Worm (Caenorhabditis elegans) whole organism, L3 larva: ENCODE measurements around the gene ltd-1.

Experiments used
- ZK546.5 ChIP-seq: sonication (generic microtip); optimal IDR thresholded peaks from 2 replicates; lab custom pipeline; 2017; ENCODE audit warnings: missing biosample characterization, missing genetic modification characterization
- aly-2 ChIP-seq: fragments of 150-350 bp; optimal IDR thresholded peaks from 2 replicates; lab custom pipeline; 2014; ENCODE audit warnings: missing biosample characterization, missing genetic modification characterization
- ama-1 ChIP-seq: fragments of 150-350 bp; optimal IDR thresholded peaks from 2 replicates; lab custom pipeline; 2018
- ceh-16 ChIP-seq: sonication (generic microtip); optimal IDR thresholded peaks from 2 replicates; lab custom pipeline; 2017; ENCODE audit warnings: missing biosample characterization, missing genetic modification characterization
- ceh-28 ChIP-seq: fragments of 150-350 bp; optimal IDR thresholded peaks from 2 replicates; lab custom pipeline; 2014; ENCODE audit warnings: missing biosample characterization, missing genetic modification reagents, missing genetic modification characterization
- ceh-82 ChIP-seq: fragments of 150-350 bp; optimal IDR thresholded peaks from 2 replicates; lab custom pipeline; 2014; ENCODE audit warnings: missing biosample characterization, missing genetic modification characterization
- ceh-9 ChIP-seq: sonication (generic microtip); optimal IDR thresholded peaks from 2 replicates; lab custom pipeline; 2018; ENCODE audit warnings: missing biosample characterization, missing genetic modification characterization
- egl-27 ChIP-seq: sonication (generic microtip); optimal IDR thresholded peaks from 4 replicates; lab custom pipeline; 2017; ENCODE audit warnings: missing biosample characterization, missing genetic modification reagents, missing genetic modification characterization
- egl-5 ChIP-seq: fragments of 150-350 bp; optimal IDR thresholded peaks from 2 replicates; lab custom pipeline; 2017; ENCODE audit warnings: missing biosample characterization, missing genetic modification reagents, missing genetic modification characterization, inconsistent platforms
- elt-1 ChIP-seq: fragments of 150-350 bp; optimal IDR thresholded peaks from 2 replicates; lab custom pipeline; 2014; ENCODE audit warnings: missing biosample characterization, missing genetic modification characterization
- elt-2 ChIP-seq: sonication (generic microtip); optimal IDR thresholded peaks from 2 replicates; lab custom pipeline; 2016; ENCODE audit warnings: missing genetic modification reagents, mild to moderate bottlenecking, missing genetic modification characterization, missing compliant biosample characterization
- elt-3 ChIP-seq, 3 experiments: fragments of 150-350 bp in 1 of 3; sonication (generic microtip) in 2 of 3; optimal IDR thresholded peaks; 2 replicates in 2 of 3; 4 replicates in 1 of 3; lab custom pipeline; 2014 to 2017; ENCODE audit warnings: missing biosample characterization in 3 of 3, missing genetic modification characterization in 3 of 3
- eor-1 ChIP-seq, 2 experiments: fragments of 150-350 bp; optimal IDR thresholded peaks; 2 replicates each; lab custom pipeline; 2014 to 2018; ENCODE audit warnings: missing biosample characterization in 2 of 2, missing genetic modification characterization in 2 of 2
- fkh-10 ChIP-seq: sonication (generic microtip); optimal IDR thresholded peaks from 2 replicates; lab custom pipeline; 2017; ENCODE audit warnings: missing biosample characterization, missing genetic modification reagents, missing genetic modification characterization
- fkh-2 ChIP-seq: fragments of 150-350 bp; optimal IDR thresholded peaks from 2 replicates; lab custom pipeline; 2014; ENCODE audit warnings: missing biosample characterization, missing genetic modification reagents, missing genetic modification characterization
- fos-1 ChIP-seq: fragments of 150-350 bp; optimal IDR thresholded peaks from 2 replicates; lab custom pipeline; 2014; ENCODE audit warnings: missing biosample characterization, missing genetic modification characterization
- hmg-11 ChIP-seq: sonication (generic microtip); optimal IDR thresholded peaks from 2 replicates; lab custom pipeline; 2016; ENCODE audit warnings: missing genetic modification characterization, missing compliant biosample characterization
- jun-1 ChIP-seq: fragments of 150-350 bp; optimal IDR thresholded peaks from 2 replicates; lab custom pipeline; 2014; ENCODE audit warnings: missing biosample characterization, missing genetic modification reagents, missing genetic modification characterization
- lin-15B ChIP-seq: fragments of 150-350 bp; optimal IDR thresholded peaks from 2 replicates; lab custom pipeline; 2014; ENCODE audit warnings: missing biosample characterization, missing genetic modification characterization
- lin-39 ChIP-seq: fragments of 150-350 bp; optimal IDR thresholded peaks from 2 replicates; lab custom pipeline; 2018; ENCODE audit warnings: missing biosample characterization, missing genetic modification reagents, missing genetic modification characterization
- lsy-12 ChIP-seq: sonication (generic microtip); optimal IDR thresholded peaks from 2 replicates; lab custom pipeline; 2016; ENCODE audit warnings: mild to moderate bottlenecking, missing genetic modification characterization, missing compliant biosample characterization
- mml-1 ChIP-seq: fragments of 150-350 bp; sonication (generic microtip); optimal IDR thresholded peaks from 3 replicates; lab custom pipeline; 2014; ENCODE audit warnings: missing biosample characterization, missing genetic modification characterization
- nfya-1 ChIP-seq: sonication (generic microtip); optimal IDR thresholded peaks from 2 replicates; lab custom pipeline; 2017; ENCODE audit warnings: missing genetic modification characterization, mild to moderate bottlenecking, missing compliant biosample characterization, antibody characterized with exemption, moderate library complexity; ENCODE audit not compliant: insufficient read depth
- nhr-11 ChIP-seq: fragments of 150-350 bp; optimal IDR thresholded peaks from 2 replicates; lab custom pipeline; 2014; ENCODE audit warnings: missing biosample characterization, missing genetic modification characterization
- nhr-12 ChIP-seq: fragments of 150-350 bp; optimal IDR thresholded peaks from 2 replicates; lab custom pipeline; 2014; ENCODE audit warnings: missing biosample characterization, missing genetic modification characterization
- nhr-23 ChIP-seq: fragments of 150-350 bp; optimal IDR thresholded peaks from 2 replicates; lab custom pipeline; 2014; ENCODE audit warnings: missing biosample characterization, missing genetic modification reagents, missing genetic modification characterization
- nhr-237 ChIP-seq: fragments of 150-350 bp; optimal IDR thresholded peaks from 2 replicates; lab custom pipeline; 2014; ENCODE audit warnings: missing biosample characterization, missing genetic modification characterization
- nhr-25 ChIP-seq: sonication (generic microtip); optimal IDR thresholded peaks from 2 replicates; lab custom pipeline; 2017; ENCODE audit warnings: missing biosample characterization, missing genetic modification characterization
- nhr-28 ChIP-seq: fragments of 150-350 bp; optimal IDR thresholded peaks from 2 replicates; lab custom pipeline; 2014; ENCODE audit warnings: missing biosample characterization, missing genetic modification characterization
- nhr-43 ChIP-seq: sonication (generic microtip); optimal IDR thresholded peaks from 2 replicates; lab custom pipeline; 2016; ENCODE audit warnings: mild to moderate bottlenecking, missing genetic modification characterization, missing compliant biosample characterization; ENCODE audit not compliant: poor library complexity, severe bottlenecking
- nhr-76 ChIP-seq: fragments of 150-350 bp; sonication (generic microtip); optimal IDR thresholded peaks from 5 replicates; lab custom pipeline; 2014; ENCODE audit warnings: missing biosample characterization, missing genetic modification characterization
- pha-4 ChIP-seq: fragments of 150-350 bp; optimal IDR thresholded peaks from 2 replicates; lab custom pipeline; 2014; ENCODE audit warnings: missing biosample characterization, missing genetic modification reagents, missing genetic modification characterization
- pqm-1 ChIP-seq: fragments of 150-350 bp; optimal IDR thresholded peaks from 2 replicates; lab custom pipeline; 2017; ENCODE audit warnings: missing biosample characterization, missing genetic modification characterization, inconsistent platforms
- sea-2 ChIP-seq: fragments of 150-350 bp; sonication (generic microtip); optimal IDR thresholded peaks from 4 replicates; lab custom pipeline; 2014; ENCODE audit warnings: missing biosample characterization, missing genetic modification reagents, missing genetic modification characterization
- skn-1 ChIP-seq: fragments of 150-350 bp; optimal IDR thresholded peaks from 2 replicates; lab custom pipeline; 2014; ENCODE audit warnings: missing biosample characterization, missing genetic modification characterization
- snpc-4 ChIP-seq: fragments of 150-350 bp; optimal IDR thresholded peaks from 2 replicates; lab custom pipeline; 2014; ENCODE audit warnings: missing biosample characterization, missing genetic modification characterization
- tbx-2 ChIP-seq: sonication (generic microtip); optimal IDR thresholded peaks from 2 replicates; lab custom pipeline; 2016; ENCODE audit warnings: mild to moderate bottlenecking, missing genetic modification characterization, missing compliant biosample characterization
- unc-39 ChIP-seq: sonication (generic microtip); optimal IDR thresholded peaks from 4 replicates; lab custom pipeline; 2017; ENCODE audit warnings: missing biosample characterization, missing genetic modification characterization
- zag-1 ChIP-seq: fragments of 150-350 bp; optimal IDR thresholded peaks from 2 replicates; lab custom pipeline; 2014; ENCODE audit warnings: missing biosample characterization, missing genetic modification characterization
- ztf-11 ChIP-seq: fragments of 150-350 bp; optimal IDR thresholded peaks from 2 replicates; lab custom pipeline; 2014; ENCODE audit warnings: missing biosample characterization, missing genetic modification characterization

The ltd-1 gene

ce11 chrII:8128273-8129039, 35.9 kb upstream of the ltd-1 start (continued):
- TF ChIP-seq ZK546.5 (tag; lab: Kevin White, UChicago) (no peak), nhr-12 (tag; lab: Kevin White, UChicago) (no peak), ama-1 (lab: Kevin White, UChicago) (peak; percentile 40), nhr-43 (tag; lab: Kevin White, UChicago) (peak; percentile 58), jun-1 (tag; lab: Kevin White, UChicago) (no peak), skn-1 (tag; lab: Kevin White, UChicago) (peak; percentile 27), fos-1 (tag; lab: Kevin White, UChicago) (no peak), unc-39 (no peak), hmg-11 (tag; lab: Kevin White, UChicago) (peak; percentile 71)

DNA sequence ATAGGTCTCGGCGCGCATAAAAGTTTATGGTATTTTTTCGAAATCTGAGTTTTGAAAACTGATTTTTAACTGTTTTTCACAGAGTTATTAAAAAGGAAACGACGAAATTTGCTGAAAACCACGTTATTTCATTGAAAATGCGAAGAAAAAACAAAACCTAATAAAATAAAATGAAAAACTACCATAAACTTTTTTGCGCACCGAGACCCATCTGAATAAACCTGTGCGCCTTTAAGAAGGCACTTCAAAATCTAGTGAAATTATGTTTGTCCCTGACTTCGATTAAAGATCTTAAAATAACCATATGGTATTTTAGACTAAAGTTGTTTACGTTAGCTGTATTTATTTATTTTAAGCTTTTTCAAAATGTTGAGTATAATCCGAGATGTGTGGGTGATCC, 35.2 kb upstream of the ltd-1 start:
- TF ChIP-seq elt-3 (tag; optimal IDR thresholded peaks at IDR 0.05; lab: Kevin White, UChicago) (no peak), sea-2 (GFP tag; lab: Kevin White, UChicago) (no peak), pha-4 (tag; lab: Kevin White, UChicago) (no peak), ztf-11 (tag; lab: Kevin White, UChicago) (no peak), ceh-16 (no peak)

- TF ChIP-seq elt-2 (peak; percentile 93), pha-4 (tag; lab: Kevin White, UChicago) (peak; percentile 82), pqm-1 (tag; lab: Kevin White, UChicago) (peak; percentile 95), nfya-1 (peak; percentile 4), lin-39 (tag; lab: Kevin White, UChicago) (peak; percentile 23), nhr-237 (tag; lab: Kevin White, UChicago) (no peak), egl-5 (tag; lab: Kevin White, UChicago) (no peak), jun-1 (tag; lab: Kevin White, UChicago) (peak; percentile 65)
Measured at ce11 chrII:8127290-8127689, 34.7 kb upstream of the ltd-1 start.

DNA sequence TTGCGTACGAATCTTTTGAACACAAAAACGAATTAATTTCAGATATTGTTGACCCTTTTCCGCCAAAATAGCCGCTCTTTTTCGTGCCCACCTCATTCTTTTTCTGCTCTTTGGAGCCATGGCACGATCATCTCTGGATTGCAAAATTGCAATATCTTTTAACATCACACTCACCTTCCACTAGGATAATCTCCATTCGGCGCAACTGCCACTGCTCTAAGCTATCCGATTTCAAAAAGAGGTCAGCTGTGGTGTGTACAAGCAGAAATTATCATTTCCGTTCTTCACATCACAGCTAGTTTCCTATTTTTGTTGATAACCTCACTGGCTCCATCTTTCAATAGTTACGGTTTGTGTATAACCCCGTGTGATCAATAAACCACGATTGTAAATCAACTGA, 34.1 kb upstream of the ltd-1 start:
- TF ChIP-seq eor-1 (tag; optimal IDR thresholded peaks at IDR 0.05; lab: Kevin White, UChicago) (no peak), ama-1 (lab: Kevin White, UChicago) (no peak), lin-39 (tag; lab: Kevin White, UChicago) (no peak), nhr-76 (tag; lab: Kevin White, UChicago) (no peak), nhr-23 (tag; lab: Kevin White, UChicago) (no peak), elt-2 (no peak), elt-1 (tag; lab: Kevin White, UChicago) (no peak), lin-15B (tag; lab: Kevin White, UChicago) (no peak), ceh-9 (no peak), ztf-11 (tag; lab: Kevin White, UChicago) (no peak), jun-1 (tag; lab: Kevin White, UChicago) (no peak), lsy-12 (tag; lab: Kevin White, UChicago) (no peak), nhr-237 (tag; lab: Kevin White, UChicago) (no peak)

DNA sequence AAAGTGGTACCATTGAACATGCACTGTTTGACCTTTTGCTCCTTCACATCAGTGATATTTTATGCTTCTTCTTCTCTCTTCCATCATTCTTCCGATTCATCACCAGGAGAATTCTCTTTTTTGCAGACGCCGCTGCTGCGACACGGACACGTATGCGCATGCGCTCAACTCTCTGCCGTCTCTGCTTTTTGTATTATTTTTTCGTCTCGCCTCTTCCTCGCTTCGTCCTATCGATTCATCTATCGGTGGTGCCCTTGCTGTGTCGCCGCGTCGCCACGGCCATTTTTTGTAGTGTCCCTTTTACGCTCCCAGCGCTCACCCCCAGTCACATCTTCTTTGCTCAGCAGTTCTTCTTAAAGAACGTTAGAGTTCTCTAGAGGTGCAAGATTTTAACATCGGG, 33.6 kb upstream of the ltd-1 start:
- TF ChIP-seq egl-27 (no peak), lin-15B (tag; lab: Kevin White, UChicago) (peak; percentile 20), unc-39 (no peak), tbx-2 (tag; lab: Kevin White, UChicago) (no peak), ZK546.5 (tag; lab: Kevin White, UChicago) (no peak), nhr-28 (tag; lab: Kevin White, UChicago) (no peak), fkh-10 (peak; percentile 30), nhr-237 (tag; lab: Kevin White, UChicago) (no peak), fkh-2 (tag; lab: Kevin White, UChicago) (no peak), jun-1 (tag; lab: Kevin White, UChicago) (no peak), aly-2 (tag; lab: Kevin White, UChicago) (no peak), ceh-82 (tag; lab: Kevin White, UChicago) (no peak), pqm-1 (tag; lab: Kevin White, UChicago) (no peak), nhr-76 (tag; lab: Kevin White, UChicago) (no peak), fos-1 (tag; lab: Kevin White, UChicago) (no peak), skn-1 (tag; lab: Kevin White, UChicago) (no peak), zag-1 (tag; lab: Kevin White, UChicago) (no peak), nfya-1 (peak; percentile 83), ceh-9 (no peak), egl-5 (tag; lab: Kevin White, UChicago) (no peak), ceh-28 (peak; percentile 61), pha-4 (tag; lab: Kevin White, UChicago) (peak; percentile 14), lin-39 (tag; lab: Kevin White, UChicago) (peak; percentile 88), mml-1 (tag; lab: Kevin White, UChicago) (no peak), elt-2 (peak; percentile 31), nhr-12 (tag; lab: Kevin White, UChicago) (no peak), nhr-11 (no peak), ztf-11 (tag; lab: Kevin White, UChicago) (no peak), sea-2 (GFP tag; lab: Kevin White, UChicago) (no peak), hmg-11 (tag; lab: Kevin White, UChicago) (no peak), snpc-4 (tag; lab: Kevin White, UChicago) (peak; percentile 63), elt-3 (tag; optimal IDR thresholded peaks at IDR 0.05; lab: Kevin White, UChicago) (no peak), elt-1 (tag; lab: Kevin White, UChicago) (no peak), nhr-25 (no peak)
